Fruit fly (Drosophila melanogaster) whole organism, embryonic: Measurements from ENCODE around the gene IFT52.

Experiments
- Antp ChIP-seq: fragments of 200-800 bp; sonication (Bioruptor generic); optimal IDR thresholded peaks from 3 replicates; lab custom pipeline; 2016; ENCODE audit warnings: missing biosample characterization, missing genetic modification characterization
- BEAF-32 ChIP-seq: fragments of 200-800 bp; sonication (Bioruptor generic); optimal IDR thresholded peaks from 3 replicates; lab custom pipeline; 2017; ENCODE audit warnings: missing biosample characterization, missing genetic modification characterization, mild to moderate bottlenecking, moderate library complexity, missing genetic modification reagents
- CG11093 ChIP-seq: fragments of 200-800 bp; sonication (Bioruptor generic); IDR thresholded peaks from 3 replicates; pipeline ENCODE4 v1.3.6; 2022; ENCODE audit warnings: missing biosample characterization, missing genetic modification characterization
- CG11560 ChIP-seq: fragments of 200-800 bp; sonication (Bioruptor generic); IDR thresholded peaks from 3 replicates; pipeline ENCODE4 v1.3.6; 2022; ENCODE audit warnings: missing biosample characterization, missing genetic modification characterization
- CG1233 ChIP-seq: fragments of 200-800 bp; sonication (Bioruptor generic); optimal IDR thresholded peaks from 4 replicates; lab custom pipeline; 2018; ENCODE audit warnings: missing biosample characterization, mild to moderate bottlenecking, missing genetic modification characterization
- CG12391 ChIP-seq: fragments of 200-800 bp; sonication (Bioruptor generic); optimal IDR thresholded peaks from 3 replicates; lab custom pipeline; 2018; ENCODE audit warnings: missing biosample characterization, mild to moderate bottlenecking, missing genetic modification characterization, moderate library complexity
- CG12659 ChIP-seq: fragments of 200-800 bp; sonication (Bioruptor generic); optimal IDR thresholded peaks from 3 replicates; lab custom pipeline; 2017; ENCODE audit warnings: mild to moderate bottlenecking, missing biosample characterization, missing genetic modification reagents, missing genetic modification characterization
- CG12769 ChIP-seq: fragments of 200-800 bp; sonication (Bioruptor generic); optimal IDR thresholded peaks from 2 replicates; lab custom pipeline; 2019; ENCODE audit warnings: missing biosample characterization, mild to moderate bottlenecking, missing genetic modification characterization, moderate library complexity
- CG13296 ChIP-seq: fragments of 200-800 bp; sonication (Bioruptor generic); optimal IDR thresholded peaks from 3 replicates; lab custom pipeline; 2018; ENCODE audit warnings: missing biosample characterization, mild to moderate bottlenecking, missing genetic modification characterization
- CG17186 ChIP-seq: fragments of 200-800 bp; sonication (Bioruptor generic); optimal IDR thresholded peaks from 3 replicates; lab custom pipeline; 2017; ENCODE audit warnings: missing biosample characterization, missing genetic modification reagents, missing genetic modification characterization
- CG6813 ChIP-seq: fragments of 200-800 bp; sonication (Bioruptor generic); optimal IDR thresholded peaks from 2 replicates; lab custom pipeline; 2017; ENCODE audit warnings: missing biosample characterization, missing genetic modification characterization, mild to moderate bottlenecking, moderate library complexity, missing genetic modification reagents
- CG7271 ChIP-seq: fragments of 200-800 bp; sonication (Bioruptor generic); optimal IDR thresholded peaks from 2 replicates; lab custom pipeline; 2018; ENCODE audit warnings: missing biosample characterization, mild to moderate bottlenecking, missing genetic modification characterization, moderate library complexity
- CG7357 ChIP-seq: fragments of 200-800 bp; sonication (Bioruptor generic); IDR thresholded peaks from 3 replicates; pipeline ENCODE4 v1.3.6; 2022; ENCODE audit warnings: missing biosample characterization, missing genetic modification characterization
- CG7786 ChIP-seq: fragments of 200-800 bp; sonication (Bioruptor generic); optimal IDR thresholded peaks from 2 replicates; lab custom pipeline; 2016; ENCODE audit warnings: missing biosample characterization, missing genetic modification characterization
- CG7839 ChIP-seq: fragments of 200-800 bp; sonication (Bioruptor generic); optimal IDR thresholded peaks from 3 replicates; lab custom pipeline; 2018; ENCODE audit warnings: missing biosample characterization, mild to moderate bottlenecking, missing genetic modification characterization, moderate library complexity
- CG8478 ChIP-seq: fragments of >200 bp; optimal IDR thresholded peaks from 2 replicates; lab custom pipeline; 2018
- CkIIα-i1 ChIP-seq: fragments of 200-800 bp; sonication (Bioruptor generic); IDR thresholded peaks from 2 replicates; pipeline ENCODE4 v1.3.6; 2022; ENCODE audit warnings: missing biosample characterization, missing genetic modification characterization
- D ChIP-seq, 2 experiments: fragments of 200-800 bp in 1 of 2; fragments of >200 bp in 1 of 2; sonication (Bioruptor generic) in 1 of 2; optimal IDR thresholded peaks; 2 replicates in 1 of 2; 3 replicates in 1 of 2; lab custom pipeline; 2017; ENCODE audit warnings: mild to moderate bottlenecking in 1 of 2, missing biosample characterization in 1 of 2, missing genetic modification characterization in 1 of 2, missing genetic modification reagents in 1 of 2
- Dll ChIP-seq: fragments of 200-800 bp; sonication (Bioruptor generic); IDR thresholded peaks from 4 replicates; pipeline ENCODE4 v1.3.6; 2022; ENCODE audit warnings: missing biosample characterization, missing genetic modification characterization; ENCODE audit not compliant: partially characterized antibody
- Eip74EF ChIP-seq, 2 experiments: fragments of 200-800 bp in 1 of 2; fragments of >200 bp in 1 of 2; sonication (Bioruptor generic) in 1 of 2; optimal IDR thresholded peaks; 2 replicates each; lab custom pipeline; 2017 to 2019; ENCODE audit warnings: missing biosample characterization in 2 of 2, missing genetic modification characterization in 2 of 2, mild to moderate bottlenecking in 1 of 2, moderate library complexity in 1 of 2
- Hr51 ChIP-seq, 2 experiments: fragments of 200-800 bp; sonication (Bioruptor generic); optimal IDR thresholded peaks; 2 replicates in 1 of 2; 3 replicates in 1 of 2; lab custom pipeline; 2016 to 2018; ENCODE audit warnings: missing biosample characterization in 2 of 2, missing genetic modification characterization in 2 of 2, mild to moderate bottlenecking in 1 of 2, moderate library complexity in 1 of 2
- Jarid2 ChIP-seq: fragments of 200-800 bp; sonication (Bioruptor generic); optimal IDR thresholded peaks from 3 replicates; lab custom pipeline; 2017; ENCODE audit warnings: mild to moderate bottlenecking, missing biosample characterization, missing genetic modification reagents, missing genetic modification characterization
- Med ChIP-seq: fragments of 200-800 bp; sonication (Bioruptor generic); peaks from one replicate; lab custom pipeline; 2016; ENCODE audit warnings: missing biosample characterization, missing genetic modification characterization, mild to moderate bottlenecking, inconsistent platforms, moderate library complexity
- NFAT ChIP-seq: fragments of 200-800 bp; sonication (Bioruptor generic); IDR thresholded peaks from 2 replicates; pipeline ENCODE4 v1.3.6; 2022; ENCODE audit warnings: missing biosample characterization, missing genetic modification characterization
- Rx ChIP-seq: fragments of 200-800 bp; sonication (Bioruptor generic); IDR thresholded peaks from 2 replicates; pipeline ENCODE4 v1.3.6; 2022; ENCODE audit warnings: missing biosample characterization, missing genetic modification characterization
- Sox102F ChIP-seq: fragments of 200-800 bp; sonication (Bioruptor generic); optimal IDR thresholded peaks from 2 replicates; lab custom pipeline; 2018; ENCODE audit warnings: missing biosample characterization, mild to moderate bottlenecking, missing genetic modification characterization, moderate library complexity
- Spps ChIP-seq: fragments of 200-800 bp; sonication (Bioruptor generic); optimal IDR thresholded peaks from 2 replicates; lab custom pipeline; 2018; ENCODE audit warnings: missing biosample characterization, mild to moderate bottlenecking, missing genetic modification characterization
- Sry-β ChIP-seq: fragments of 200-800 bp; sonication (Bioruptor generic); optimal IDR thresholded peaks from 2 replicates; lab custom pipeline; 2018; ENCODE audit warnings: missing biosample characterization, mild to moderate bottlenecking, missing genetic modification characterization, moderate library complexity
- da ChIP-seq: fragments of 200-800 bp; sonication (Bioruptor generic); optimal IDR thresholded peaks from 2 replicates; lab custom pipeline; 2016; ENCODE audit warnings: missing biosample characterization, missing genetic modification characterization
- emc ChIP-seq: fragments of 200-800 bp; sonication (Bioruptor generic); optimal IDR thresholded peaks from 2 replicates; lab custom pipeline; 2016; ENCODE audit warnings: missing biosample characterization, missing genetic modification characterization
- ems ChIP-seq: fragments of 200-800 bp; sonication (Bioruptor generic); optimal IDR thresholded peaks from 3 replicates; lab custom pipeline; 2016; ENCODE audit warnings: missing biosample characterization, missing genetic modification characterization
- fd96Cb ChIP-seq: fragments of 200-800 bp; sonication (Bioruptor generic); optimal IDR thresholded peaks from 2 replicates; lab custom pipeline; 2018; ENCODE audit warnings: missing biosample characterization, mild to moderate bottlenecking, missing genetic modification characterization, moderate library complexity
- fu2 ChIP-seq: fragments of 200-800 bp; sonication (Bioruptor generic); optimal IDR thresholded peaks from 2 replicates; lab custom pipeline; 2016; ENCODE audit warnings: missing biosample characterization, missing genetic modification characterization
- gem ChIP-seq: fragments of 200-800 bp; sonication (Bioruptor generic); optimal IDR thresholded peaks from 2 replicates; lab custom pipeline; 2019; ENCODE audit warnings: missing biosample characterization, mild to moderate bottlenecking, missing genetic modification characterization, moderate library complexity
- hbn ChIP-seq: fragments of 200-800 bp; sonication (Bioruptor generic); IDR thresholded peaks from 2 replicates; pipeline ENCODE4 v1.3.6; 2022; ENCODE audit warnings: missing biosample characterization, missing genetic modification characterization; ENCODE audit not compliant: partially characterized antibody
- ind ChIP-seq: fragments of 200-800 bp; sonication (Bioruptor generic); optimal IDR thresholded peaks from 3 replicates; lab custom pipeline; 2016; ENCODE audit warnings: missing biosample characterization, missing genetic modification characterization
- inv ChIP-seq: fragments of 200-800 bp; sonication (Bioruptor generic); IDR thresholded peaks from 2 replicates; pipeline ENCODE4 v1.3.6; 2022; ENCODE audit warnings: missing biosample characterization, missing genetic modification characterization; ENCODE audit not compliant: partially characterized antibody
- jumu ChIP-seq: fragments of 200-800 bp; sonication (Bioruptor generic); optimal IDR thresholded peaks from 3 replicates; lab custom pipeline; 2016; ENCODE audit warnings: missing biosample characterization, missing genetic modification characterization
- lilli ChIP-seq: fragments of 200-800 bp; sonication (Bioruptor generic); optimal IDR thresholded peaks from 3 replicates; lab custom pipeline; 2016; ENCODE audit warnings: missing biosample characterization, missing genetic modification characterization
- lov ChIP-seq, 2 experiments: fragments of 200-800 bp in 1 of 2; fragments of >200 bp in 1 of 2; sonication (Bioruptor generic) in 1 of 2; IDR thresholded peaks in 1 of 2; optimal IDR thresholded peaks in 1 of 2; 2 replicates in 1 of 2; 3 replicates in 1 of 2; pipeline versions ENCODE4 v1.3.6 to Lab custom; 2017 to 2022; ENCODE audit warnings: missing biosample characterization in 1 of 2, missing genetic modification characterization in 1 of 2
- sc ChIP-seq, 3 experiments: fragments of >200 bp in 2 of 3; fragments of 200-800 bp in 1 of 3; sonication (Bioruptor generic) in 1 of 3; optimal IDR thresholded peaks; 2 replicates in 2 of 3; 3 replicates in 1 of 3; lab custom pipeline; 2017; ENCODE audit warnings: mild to moderate bottlenecking in 1 of 3, missing biosample characterization in 1 of 3, missing genetic modification characterization in 1 of 3, missing genetic modification reagents in 1 of 3
- sens ChIP-seq: fragments of 200-800 bp; sonication (Bioruptor generic); peaks from one replicate; lab custom pipeline; 2016; ENCODE audit warnings: missing biosample characterization, missing genetic modification characterization
- sima ChIP-seq: fragments of 200-800 bp; sonication (Bioruptor generic); optimal IDR thresholded peaks from 2 replicates; lab custom pipeline; 2016; ENCODE audit warnings: missing biosample characterization, missing genetic modification characterization
- sob ChIP-seq: fragments of 200-800 bp; sonication (Bioruptor generic); IDR thresholded peaks from 2 replicates; pipeline ENCODE4 v1.3.6; 2022; ENCODE audit warnings: missing biosample characterization, missing genetic modification characterization
- ssp ChIP-seq: fragments of 200-800 bp; sonication (Bioruptor generic); IDR thresholded peaks from 2 replicates; pipeline ENCODE4 v1.3.6; 2022; ENCODE audit warnings: missing biosample characterization, missing genetic modification characterization
- tap ChIP-seq: fragments of 200-800 bp; optimal IDR thresholded peaks from 3 replicates; lab custom pipeline; 2019; ENCODE audit warnings: missing biosample characterization, mild to moderate bottlenecking, missing genetic modification characterization, moderate library complexity
- yki ChIP-seq: fragments of >200 bp; optimal IDR thresholded peaks from 3 replicates; lab custom pipeline; 2018
- zfh1 ChIP-seq: fragments of 200-800 bp; sonication (Bioruptor generic); IDR thresholded peaks from 3 replicates; pipeline ENCODE4 v1.3.6; 2022; ENCODE audit warnings: missing biosample characterization, missing genetic modification characterization

IFT52 gene

dm6 chr2L:6553041-6553796 lies 4.1 kb downstream of the IFT52 start (continued):
- TF ChIP-seq D (optimal IDR thresholded peaks at IDR 0.05; lab: Kevin White, UChicago) (no peak), D (GFP tag; optimal IDR thresholded peaks at IDR 0.05; lab: Kevin White, UChicago) (peak; percentile 43), da (GFP tag; lab: Kevin White, UChicago) (no peak), emc (GFP tag; lab: Kevin White, UChicago) (no peak), CG11093 (no peak), gem (no peak), inv (no peak), CG11560 (tag; lab: Robert Waterston, UW) (no peak), CG7271 (tag; lab: Kevin White, UChicago) (no peak), CG7839 (tag; lab: Kevin White, UChicago) (peak; percentile 26), Spps (tag; lab: Kevin White, UChicago) (no peak), Sry-β (no peak), CG1233 (GFP tag; lab: Kevin White, UChicago) (no peak), sens (GFP tag; lab: Kevin White, UChicago) (peak; percentile 69), CG12659 (GFP tag; lab: Kevin White, UChicago) (no peak), CG12391 (tag; lab: Kevin White, UChicago) (peak; percentile 6), tap (tag; lab: Kevin White, UChicago) (no peak), Jarid2 (no peak), ems (GFP tag; lab: Kevin White, UChicago) (no peak), CG17186 (no peak), ind (GFP tag; lab: Kevin White, UChicago) (no peak), Dll (GFP tag; lab: Robert Waterston, UW) (no peak), fd96Cb (tag; lab: Kevin White, UChicago) (peak; percentile 4), BEAF-32 (GFP tag; lab: Kevin White, UChicago) (no peak), CG7786 (GFP tag; lab: Kevin White, UChicago) (no peak), Sox102F (GFP tag; lab: Kevin White, UChicago) (peak; percentile 10), Hr51 (GFP tag; optimal IDR thresholded peaks at IDR 0.05; lab: Kevin White, UChicago) (peak in 1 of 2 experiments; percentile 11), Rx (no peak), CG13296 (GFP tag; lab: Kevin White, UChicago) (no peak), NFAT (GFP tag; lab: Robert Waterston, UW) (no peak), CG12769 (no peak), CG8478 (lab: Kevin White, UChicago) (no peak), Antp (GFP tag; lab: Kevin White, UChicago) (no peak), hbn (GFP tag; lab: Robert Waterston, UW) (no peak), CkIIα-i1 (GFP tag; lab: Robert Waterston, UW) (no peak), ssp (GFP tag; lab: Robert Waterston, UW) (no peak), zfh1 (no peak), yki (lab: Kevin White, UChicago) (no peak), lov (optimal IDR thresholded peaks at IDR 0.05; lab: Kevin White, UChicago) (no peak), lov (GFP tag; IDR thresholded peaks at IDR 0.05; lab: Robert Waterston, UW) (no peak), jumu (GFP tag; lab: Kevin White, UChicago) (peak; percentile 22), CG6813 (GFP tag; lab: Kevin White, UChicago) (no peak), lilli (GFP tag; lab: Kevin White, UChicago) (no peak), sc (optimal IDR thresholded peaks at IDR 0.05; lab: Kevin White, UChicago) (no peak), sc (GFP tag; optimal IDR thresholded peaks at IDR 0.05; lab: Kevin White, UChicago) (no peak), fu2 (GFP tag; lab: Kevin White, UChicago) (no peak), sob (no peak), Med (GFP tag; lab: Kevin White, UChicago) (peak; percentile 23), Eip74EF (GFP tag; optimal IDR thresholded peaks at IDR 0.05; lab: Kevin White, UChicago) (no peak), sima (GFP tag; lab: Kevin White, UChicago) (no peak), CG7357 (GFP tag; lab: Robert Waterston, UW) (no peak)
